Worm (Caenorhabditis elegans): ENCODE measurements around the gene F17C11.26.

DNA sequence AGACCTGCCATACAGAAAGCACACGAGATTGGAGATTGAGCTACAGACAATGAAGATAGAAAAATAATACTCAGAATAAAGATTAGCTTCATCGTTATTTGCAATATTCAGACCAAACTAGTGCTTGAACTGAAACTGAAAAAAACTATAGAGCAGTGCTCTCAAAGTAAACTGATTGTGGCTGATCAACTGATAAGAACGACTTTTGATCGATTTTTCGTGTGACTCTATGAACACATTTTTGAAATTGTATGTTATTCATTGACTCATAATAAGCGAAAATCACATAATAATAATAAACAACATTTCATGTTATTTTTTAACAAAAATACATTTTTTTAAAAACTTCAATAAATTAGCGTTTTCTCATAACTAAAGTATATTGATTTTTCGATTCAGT lies 40.1 kb upstream of the F17C11.26 start, which contains the start of gene spp-16:
- no peak for TF ChIP-seq aly-2 (tag; optimal IDR thresholded peaks at IDR 0.05)
- no peak for TF ChIP-seq lsy-2 (tag; optimal IDR thresholded peaks at IDR 0.05)
- TF ChIP-seq unc-62 (GFP tag; optimal IDR thresholded peaks at IDR 0.05) = no peak
- TF ChIP-seq fos-1 (tag; optimal IDR thresholded peaks at IDR 0.05) = no peak
- no peak for TF ChIP-seq ama-1 (optimal IDR thresholded peaks at IDR 0.05)
- no peak for TF ChIP-seq nhr-28 (tag; optimal IDR thresholded peaks at IDR 0.05)
